Worm (Caenorhabditis elegans) whole organism, L4/young adult: Measurements from ENCODE around the gene Y53F4B.51.
A peak's percentile ranks its signal among the peaks of the same experiment; 100 is the strongest.

ENCODE experiments used
- W03F9.2 ChIP-seq: fragments of 150-350 bp; optimal IDR thresholded peaks from 2 replicates; lab custom pipeline; 2014; ENCODE audit warnings: missing biosample characterization, missing genetic modification characterization
- dao-5 ChIP-seq: sonication (generic microtip); optimal IDR thresholded peaks from 2 replicates; lab custom pipeline; 2016; ENCODE audit warnings: missing genotype, missing genetic modification characterization, moderate library complexity, missing compliant biosample characterization
- him-1 ChIP-seq: sonication (generic microtip); optimal IDR thresholded peaks from 2 replicates; lab custom pipeline; 2016; ENCODE audit warnings: missing genotype, missing genetic modification reagents, missing genetic modification characterization, missing compliant biosample characterization

The Y53F4B.51 gene

ce11 chrII:15014380-15014779, at the start of gene Y53F4B.51:
Gene Y53F4B.51 (minus strand): TSS chrII:15014442.
- no peak for TF ChIP-seq dao-5 (tag; lab: Kevin White, UChicago)
- TF ChIP-seq W03F9.2 (tag; lab: Kevin White, UChicago) = no peak
- no peak for TF ChIP-seq him-1 (tag; lab: Kevin White, UChicago)

- no peak for TF ChIP-seq him-1 (tag; lab: Kevin White, UChicago)
Observed at ce11 chrII:15058282-15058681, 44.0 kb upstream of the Y53F4B.51 start, which contains the start of gene Y53F4B.17. Gene Y53F4B.17 (plus strand): TSS chrII:15058656.

- TF ChIP-seq dao-5 (tag; lab: Kevin White, UChicago) (no peak), W03F9.2 (tag; lab: Kevin White, UChicago) (no peak)
Observed at ce11 chrII:15042310-15042709, 28.1 kb upstream of the Y53F4B.51 start.

- TF ChIP-seq him-1 (tag; lab: Kevin White, UChicago) (no peak), dao-5 (tag; lab: Kevin White, UChicago) (no peak), W03F9.2 (tag; lab: Kevin White, UChicago) (no peak)
Observed at ce11 chrII:15039104-15039503, 24.9 kb upstream of the Y53F4B.51 start, which contains the start of gene trip-4. Gene trip-4 (plus strand): TSS chrII:15039404.

- TF ChIP-seq dao-5 (tag; lab: Kevin White, UChicago) (no peak), W03F9.2 (tag; lab: Kevin White, UChicago) (no peak), him-1 (tag; lab: Kevin White, UChicago) (no peak)
Observed at ce11 chrII:15037782-15038181, 23.5 kb upstream of the Y53F4B.51 start, which contains the start of gene Y53F4B.14. Gene Y53F4B.14 (plus strand): TSS chrII:15037991.

- TF ChIP-seq him-1 (tag; lab: Kevin White, UChicago) (no peak), W03F9.2 (tag; lab: Kevin White, UChicago) (no peak)
Observed at ce11 chrII:15026389-15026788, 12.1 kb upstream of the Y53F4B.51 start.

- TF ChIP-seq W03F9.2 (tag; lab: Kevin White, UChicago) = peak; percentile 96
- peak; percentile 76 for TF ChIP-seq dao-5 (tag; lab: Kevin White, UChicago)
- peak; percentile 96 for TF ChIP-seq him-1 (tag; lab: Kevin White, UChicago)
Observed at ce11 chrII:15025599-15026164, 11.4 kb upstream of the Y53F4B.51 start, which contains the start of gene cmtr-1. Gene cmtr-1 (plus strand): TSS chrII:15026114.

- no peak for TF ChIP-seq dao-5 (tag; lab: Kevin White, UChicago)
- no peak for TF ChIP-seq him-1 (tag; lab: Kevin White, UChicago)
- no peak for TF ChIP-seq W03F9.2 (tag; lab: Kevin White, UChicago)
Observed at ce11 chrII:15025100-15025499, 10.9 kb upstream of the Y53F4B.51 start.

ce11 chrII:15018923-15019322, 4.7 kb upstream of the Y53F4B.51 start, which contains the start of gene Y53F4B.12:
Gene Y53F4B.12 (plus strand): TSS chrII:15019223.
- TF ChIP-seq dao-5 (tag; lab: Kevin White, UChicago) (no peak), W03F9.2 (tag; lab: Kevin White, UChicago) (no peak), him-1 (tag; lab: Kevin White, UChicago) (no peak)

- TF ChIP-seq dao-5 (tag; lab: Kevin White, UChicago) = no peak
- no peak for TF ChIP-seq W03F9.2 (tag; lab: Kevin White, UChicago)
- TF ChIP-seq him-1 (tag; lab: Kevin White, UChicago) = no peak
Observed at ce11 chrII:15015669-15016068, 1.4 kb upstream of the Y53F4B.51 start.

- TF ChIP-seq dao-5 (tag; lab: Kevin White, UChicago) (no peak), W03F9.2 (tag; lab: Kevin White, UChicago) (peak; percentile 42), him-1 (tag; lab: Kevin White, UChicago) (no peak)
Observed at ce11 chrII:15010366-15011235, 3.6 kb downstream of the Y53F4B.51 start, which contains the start of the genes Y53F4B.9 and Y53F4B.11. Gene Y53F4B.9 (minus strand): TSS chrII:15010416. Gene Y53F4B.11 (plus strand): TSS chrII:15010748.

ce11 chrII:15008481-15009057, 5.7 kb downstream of the Y53F4B.51 start:
- no peak for TF ChIP-seq W03F9.2 (tag; lab: Kevin White, UChicago)
- TF ChIP-seq him-1 (tag; lab: Kevin White, UChicago) = no peak

ce11 chrII:15005118-15005517, 9.1 kb downstream of the Y53F4B.51 start:
- TF ChIP-seq him-1 (tag; lab: Kevin White, UChicago) (no peak), W03F9.2 (tag; lab: Kevin White, UChicago) (no peak), dao-5 (tag; lab: Kevin White, UChicago) (no peak)
